Fruit fly (Drosophila melanogaster): ENCODE data around the gene CG4199.

Gene CG4199

dm6 chrX:2041312-2041918, 31.9 kb downstream of the CG4199 start, which contains the start of gene CG4313 (continued):
- TF ChIP-seq da (GFP tag; optimal IDR thresholded peaks at IDR 0.05), result peak; percentile 20
- TF ChIP-seq CG6791 (GFP tag; IDR thresholded peaks at IDR 0.05; ENCODE audit: partially characterized antibody), result peak; percentile 74
- TF ChIP-seq Drgx (GFP tag; IDR thresholded peaks at IDR 0.05), result peak; percentile 54; the same call in 1 of the 2 replicates
- TF ChIP-seq ttk (GFP tag; IDR thresholded peaks at IDR 0.05), result peak; percentile 62
- no peak for TF ChIP-seq CG6175 (GFP tag; IDR thresholded peaks at IDR 0.05)
- 0 out of 3 replicates have a peak, but pooled peaks have one; percentile 48 for TF ChIP-seq Optix (GFP tag; IDR thresholded peaks at IDR 0.05)
- TF ChIP-seq Ravus (GFP tag; IDR thresholded peaks at IDR 0.05), result no peak
- TF ChIP-seq Deaf1 (tag; optimal IDR thresholded peaks at IDR 0.05), result peak; percentile 36
- TF ChIP-seq CG13123 (GFP tag; optimal IDR thresholded peaks at IDR 0.05), result no peak
- TF ChIP-seq knrl (GFP tag; IDR thresholded peaks at IDR 0.05; ENCODE audit: partially characterized antibody), result peak; percentile 92
- peak; percentile 49 for TF ChIP-seq gcm (GFP tag; optimal IDR thresholded peaks at IDR 0.05)
- peak; percentile 83 for TF ChIP-seq CG7928 (GFP tag; optimal IDR thresholded peaks at IDR 0.05)
- peak; percentile 26 for TF ChIP-seq NK7.1 (GFP tag; optimal IDR thresholded peaks at IDR 0.05)
- peak; percentile 67; the same call in 2 of the 3 replicates for TF ChIP-seq CG11456 (GFP tag; IDR thresholded peaks at IDR 0.05)
- 0 out of 2 replicates have a peak, but pooled peaks have one; percentile 52 for TF ChIP-seq ranshi (GFP tag; IDR thresholded peaks at IDR 0.05)
- TF ChIP-seq CG17829 (tag; optimal IDR thresholded peaks at IDR 0.05), result peak; percentile 66
- peak; percentile 37 for TF ChIP-seq CG11723 (GFP tag; optimal IDR thresholded peaks at IDR 0.05)
- peak; percentile 56 for TF ChIP-seq CG7556 (GFP tag; optimal IDR thresholded peaks at IDR 0.05)
- TF ChIP-seq CG43689 (GFP tag; IDR thresholded peaks at IDR 0.05), result no peak
- TF ChIP-seq CG8359 (GFP tag; optimal IDR thresholded peaks at IDR 0.05; ENCODE audit: borderline replicate concordance), result no peak
- peak; percentile 55 for TF ChIP-seq vvl (GFP tag; IDR thresholded peaks at IDR 0.05)
- TF ChIP-seq CG12219 (GFP tag; optimal IDR thresholded peaks at IDR 0.05), result peak; percentile 41
- TF ChIP-seq CG7372 (GFP tag; IDR thresholded peaks at IDR 0.05), result peak; percentile 79
- TF ChIP-seq mirr (GFP tag; optimal IDR thresholded peaks at IDR 0.05), result peak; percentile 45
- no peak for TF ChIP-seq pfk (GFP tag; optimal IDR thresholded peaks at IDR 0.05)
- TF ChIP-seq bcd (GFP tag; optimal IDR thresholded peaks at IDR 0.05), result peak; percentile 68
- TF ChIP-seq CG18262 (tag; optimal IDR thresholded peaks at IDR 0.05), result peak; percentile 61
- peak; percentile 85 for TF ChIP-seq Rfx (GFP tag; IDR thresholded peaks at IDR 0.05)
- peak; percentile 51 for TF ChIP-seq CG14667 (GFP tag; IDR thresholded peaks at IDR 0.05)
- peak; percentile 80 for TF ChIP-seq CG13624 (GFP tag; optimal IDR thresholded peaks at IDR 0.05)
- TF ChIP-seq CG31441 (GFP tag; IDR thresholded peaks at IDR 0.05), result peak; percentile 76; the same call in 1 of the 2 replicates
- no peak for TF ChIP-seq hkb (optimal IDR thresholded peaks at IDR 0.05)
- peak; percentile 49; the same call in 1 of the 2 replicates for TF ChIP-seq hkb (GFP tag; IDR thresholded peaks at IDR 0.05)
- peak; percentile 53 for TF ChIP-seq Taf1 (GFP tag; IDR thresholded peaks at IDR 0.05)
- TF ChIP-seq tx (GFP tag; optimal IDR thresholded peaks at IDR 0.05), result peak; percentile 44
- TF ChIP-seq Hr39 (optimal IDR thresholded peaks at IDR 0.05), result no peak
- TF ChIP-seq CG11398 (GFP tag; optimal IDR thresholded peaks at IDR 0.05), result peak; percentile 71
- peak; percentile 67 for TF ChIP-seq CG11085 (GFP tag; IDR thresholded peaks at IDR 0.05)
- TF ChIP-seq CG6689 (GFP tag; IDR thresholded peaks at IDR 0.05), result peak; percentile 67
- peak; percentile 51 to 69 for TF ChIP-seq Hr51 (GFP tag; optimal IDR thresholded peaks at IDR 0.05)
- TF ChIP-seq CG8089 (GFP tag; optimal IDR thresholded peaks at IDR 0.05), result peak; percentile 29
- peak; percentile 43 for TF ChIP-seq MBD-R2 (GFP tag; IDR thresholded peaks at IDR 0.05)
- no peak for TF ChIP-seq yki (optimal IDR thresholded peaks at IDR 0.05)
- TF ChIP-seq Xrp1 (GFP tag; IDR thresholded peaks at IDR 0.05), result peak; percentile 67; the same call in 1 of the 2 replicates
- TF ChIP-seq ab (GFP tag; optimal IDR thresholded peaks at IDR 0.05), result peak; percentile 52
- peak; percentile 80 for TF ChIP-seq CG17186 (GFP tag; optimal IDR thresholded peaks at IDR 0.05)
- TF ChIP-seq Hand (GFP tag; optimal IDR thresholded peaks at IDR 0.05), result no peak
- peak; percentile 82 for TF ChIP-seq tin (GFP tag; optimal IDR thresholded peaks at IDR 0.05)
- peak; percentile 55; the same call in 2 of the 3 replicates for TF ChIP-seq CG34422 (GFP tag; IDR thresholded peaks at IDR 0.05)
- TF ChIP-seq exex (tag; optimal IDR thresholded peaks at IDR 0.05), result no peak
- TF ChIP-seq Aef1 (GFP tag; IDR thresholded peaks at IDR 0.05), result peak; percentile 61

Data from whole organism, embryonic.